Worm (Caenorhabditis elegans): ENCODE measurements around the gene ZK353.10.

ZK353.10 gene

ce11 chrIII:8392307-8392706 is 1.9 kb downstream of the ZK353.10 start (continued):
- TF ChIP-seq vab-15 (tag; optimal IDR thresholded peaks at IDR 0.05): no peak
- TF ChIP-seq ceh-63 (GFP tag; optimal IDR thresholded peaks at IDR 0.05): no peak
- peak in 1 of 3 experiments; percentile 61 for TF ChIP-seq ceh-82 (tag; optimal IDR thresholded peaks at IDR 0.05)
- no peak for TF ChIP-seq ztf-11 (tag; optimal IDR thresholded peaks at IDR 0.05)
- TF ChIP-seq ceh-8 (GFP tag; optimal IDR thresholded peaks at IDR 0.05): peak; percentile 36
- peak; percentile 78 for TF ChIP-seq fkh-8 (tag; optimal IDR thresholded peaks at IDR 0.05)
- peak; percentile 47 for TF ChIP-seq snu-23 (GFP tag; optimal IDR thresholded peaks at IDR 0.05)
- TF ChIP-seq ztf-4 (tag; optimal IDR thresholded peaks at IDR 0.05): no peak
- peak; percentile 4 for TF ChIP-seq tbx-2 (tag; optimal IDR thresholded peaks at IDR 0.05)
- no peak for TF ChIP-seq hpl-2 (GFP tag; optimal IDR thresholded peaks at IDR 0.05)
- TF ChIP-seq elt-3 (tag; optimal IDR thresholded peaks at IDR 0.05): no peak
- TF ChIP-seq unc-30 (tag; optimal IDR thresholded peaks at IDR 0.05): no peak
- peak; percentile 7; the same call in 1 of the 2 replicates for TF ChIP-seq isw-1 (GFP tag; IDR thresholded peaks at IDR 0.05)
- no peak for TF ChIP-seq snpc-4 (tag; optimal IDR thresholded peaks at IDR 0.05)
- TF ChIP-seq xbp-1 (tag; optimal IDR thresholded peaks at IDR 0.05): peak; percentile 3
- no peak for TF ChIP-seq tlp-1 (tag; optimal IDR thresholded peaks at IDR 0.05)
- TF ChIP-seq swsn-7 (tag; optimal IDR thresholded peaks at IDR 0.05): peak; percentile 28
- TF ChIP-seq sox-4 (tag; optimal IDR thresholded peaks at IDR 0.05): no peak
- peak; percentile 85 for TF ChIP-seq lin-14 (GFP tag; optimal IDR thresholded peaks at IDR 0.05)
- peak; percentile 4 for TF ChIP-seq ces-1 (GFP tag; optimal IDR thresholded peaks at IDR 0.05)
- no peak for TF ChIP-seq unc-130 (tag; optimal IDR thresholded peaks at IDR 0.05)
- TF ChIP-seq mep-1 (tag; optimal IDR thresholded peaks at IDR 0.05): peak; percentile 37
- TF ChIP-seq nhr-76 (tag; optimal IDR thresholded peaks at IDR 0.05): no peak
- peak in 1 of 3 experiments; percentile 43 for TF ChIP-seq dpl-1 (GFP tag; optimal IDR thresholded peaks at IDR 0.05)
- TF ChIP-seq nhr-11 (tag; optimal IDR thresholded peaks at IDR 0.05): no peak
- no peak for TF ChIP-seq fos-1 (tag; optimal IDR thresholded peaks at IDR 0.05)
- no peak for TF ChIP-seq irx-1 (tag; optimal IDR thresholded peaks at IDR 0.05)

- TF ChIP-seq unc-98 (GFP tag; IDR thresholded peaks at IDR 0.05) (no peak), efl-3 (GFP tag; optimal IDR thresholded peaks at IDR 0.05) (no peak), nhr-12 (tag; optimal IDR thresholded peaks at IDR 0.05) (no peak), lin-35 (GFP tag; optimal IDR thresholded peaks at IDR 0.05) (no peak), dsc-1 (tag; optimal IDR thresholded peaks at IDR 0.05) (no peak), lin-15B (tag; optimal IDR thresholded peaks at IDR 0.05) (no peak), unc-62 (GFP tag; optimal IDR thresholded peaks at IDR 0.05) (no peak), snu-23 (GFP tag; optimal IDR thresholded peaks at IDR 0.05) (no peak), zag-1 (tag; optimal IDR thresholded peaks at IDR 0.05) (no peak), hlh-17 (GFP tag; optimal IDR thresholded peaks at IDR 0.05; ENCODE audit: borderline replicate concordance) (no peak), C04F5.9 (tag; optimal IDR thresholded peaks at IDR 0.05) (no peak), isw-1 (GFP tag; IDR thresholded peaks at IDR 0.05) (no peak), tlp-1 (tag; optimal IDR thresholded peaks at IDR 0.05) (no peak), rnt-1 (tag; optimal IDR thresholded peaks at IDR 0.05) (no peak), nhr-76 (tag; optimal IDR thresholded peaks at IDR 0.05) (no peak), fos-1 (tag; optimal IDR thresholded peaks at IDR 0.05) (no peak), nhr-19 (GFP tag; conservative IDR thresholded peaks at IDR 0.05) (no peak), ceh-82 (tag; optimal IDR thresholded peaks at IDR 0.05) (no peak), tbx-2 (tag; optimal IDR thresholded peaks at IDR 0.05) (no peak), zip-4 (GFP tag; optimal IDR thresholded peaks at IDR 0.05) (no peak)
Measured at ce11 chrIII:8389539-8389938, 4.7 kb downstream of the ZK353.10 start, which contains the start of gene ZK353.4. Gene ZK353.4 (minus strand): TSS chrIII:8389639.

ce11 chrIII:8380645-8381044 is 13.6 kb downstream of the ZK353.10 start, which contains the start of gene R05D3.12:
Gene R05D3.12 (plus strand): TSS chrIII:8380945.
- no peak for TF ChIP-seq lin-35 (GFP tag; optimal IDR thresholded peaks at IDR 0.05)
- TF ChIP-seq dsc-1 (tag; optimal IDR thresholded peaks at IDR 0.05): no peak

Data from whole organism, L1 larva.